Fruit fly (Drosophila melanogaster) whole organism, pupa: ENCODE data around the gene CG13010.

Experiments used
- CG10348 ChIP-seq: fragments of 200-800 bp; sonication (Bioruptor generic); IDR thresholded peaks from 2 replicates; pipeline ENCODE4 v1.3.6; 2022; ENCODE audit warnings: missing biosample characterization, missing genetic modification characterization
- CG12605 ChIP-seq: fragments of 200-800 bp; sonication (Bioruptor generic); IDR thresholded peaks from 2 replicates; pipeline ENCODE4 v1.3.6; 2022; ENCODE audit warnings: missing biosample characterization, missing genetic modification characterization
- CG13204 ChIP-seq: fragments of 200-800 bp; sonication (Bioruptor generic); optimal IDR thresholded peaks from 2 replicates; lab custom pipeline; 2018; ENCODE audit warnings: missing biosample characterization, mild to moderate bottlenecking, missing genetic modification characterization, moderate library complexity
- CG14655 ChIP-seq: fragments of 200-800 bp; sonication (Bioruptor generic); optimal IDR thresholded peaks from 3 replicates; lab custom pipeline; 2017; ENCODE audit warnings: mild to moderate bottlenecking, missing biosample characterization, missing genetic modification reagents, missing genetic modification characterization
- CG15710 ChIP-seq: fragments of 200-800 bp; sonication (Bioruptor generic); optimal IDR thresholded peaks from 2 replicates; lab custom pipeline; 2018; ENCODE audit warnings: missing biosample characterization, mild to moderate bottlenecking, missing genetic modification characterization, moderate library complexity
- CG17806 ChIP-seq: fragments of 200-800 bp; sonication (Bioruptor generic); optimal IDR thresholded peaks from 2 replicates; lab custom pipeline; 2018; ENCODE audit warnings: missing biosample characterization, mild to moderate bottlenecking, missing genetic modification characterization, moderate library complexity
- CG32121 ChIP-seq: fragments of 200-800 bp; sonication (Bioruptor generic); IDR thresholded peaks from 2 replicates; pipeline ENCODE4 v1.3.6; 2022; ENCODE audit warnings: missing biosample characterization, missing genetic modification characterization
- CG34367 ChIP-seq: fragments of 200-800 bp; sonication (Bioruptor generic); optimal IDR thresholded peaks from 2 replicates; lab custom pipeline; 2018; ENCODE audit warnings: missing biosample characterization, mild to moderate bottlenecking, missing genetic modification characterization
- CG4496 ChIP-seq: fragments of 200-800 bp; sonication (Bioruptor generic); IDR thresholded peaks from 3 replicates; pipeline ENCODE4 v1.3.6; 2022; ENCODE audit warnings: missing biosample characterization, missing genetic modification characterization
- CG8159 ChIP-seq: fragments of 200-800 bp; sonication (Bioruptor generic); optimal IDR thresholded peaks from 3 replicates; lab custom pipeline; 2018; ENCODE audit warnings: missing biosample characterization, mild to moderate bottlenecking, missing genetic modification characterization, moderate library complexity
- CG8301 ChIP-seq: fragments of 200-800 bp; sonication (Bioruptor generic); optimal IDR thresholded peaks from 2 replicates; lab custom pipeline; 2018; ENCODE audit warnings: missing biosample characterization, mild to moderate bottlenecking, missing genetic modification characterization
- CG9948 ChIP-seq: fragments of 200-800 bp; sonication (Bioruptor generic); optimal IDR thresholded peaks from 2 replicates; lab custom pipeline; 2018; ENCODE audit warnings: missing biosample characterization, mild to moderate bottlenecking, missing genetic modification characterization, moderate library complexity
- D1 ChIP-seq: fragments of 200-800 bp; sonication (Bioruptor generic); optimal IDR thresholded peaks from 2 replicates; lab custom pipeline; 2018; ENCODE audit warnings: missing biosample characterization, mild to moderate bottlenecking, missing genetic modification characterization, moderate library complexity
- EcR ChIP-seq: fragments of 200-800 bp; sonication (Bioruptor generic); optimal IDR thresholded peaks from 3 replicates; lab custom pipeline; 2019; ENCODE audit warnings: missing biosample characterization, missing genetic modification characterization, mild to moderate bottlenecking, moderate library complexity, missing genetic modification reagents
- Ets98B ChIP-seq: fragments of 200-800 bp; sonication (Bioruptor generic); IDR thresholded peaks from 2 replicates; pipeline ENCODE4 v1.3.6; 2022; ENCODE audit warnings: missing biosample characterization, missing genetic modification characterization
- Pif1A ChIP-seq: fragments of 200-800 bp; sonication (Bioruptor generic); optimal IDR thresholded peaks from 3 replicates; lab custom pipeline; 2016; ENCODE audit warnings: missing biosample characterization, missing genetic modification characterization
- Pif1B ChIP-seq: fragments of 200-800 bp; sonication (Bioruptor generic); optimal IDR thresholded peaks from 3 replicates; lab custom pipeline; 2016; ENCODE audit warnings: missing biosample characterization, missing genetic modification characterization
- Snoo ChIP-seq: fragments of 200-800 bp; sonication (Bioruptor generic); optimal IDR thresholded peaks from 3 replicates; lab custom pipeline; 2017; ENCODE audit warnings: missing biosample characterization, mild to moderate bottlenecking, missing genetic modification characterization, inconsistent platforms
- fd96Ca ChIP-seq: fragments of 200-800 bp; sonication (Bioruptor generic); IDR thresholded peaks from 3 replicates; pipeline ENCODE4 v1.3.6; 2022; ENCODE audit warnings: missing biosample characterization, missing genetic modification characterization
- gl ChIP-seq: fragments of 200-800 bp; sonication (Bioruptor generic); optimal IDR thresholded peaks from 2 replicates; lab custom pipeline; 2018; ENCODE audit warnings: missing biosample characterization, mild to moderate bottlenecking, missing genetic modification characterization
- rn ChIP-seq: fragments of 200-800 bp; sonication (Bioruptor generic); IDR thresholded peaks from 2 replicates; pipeline ENCODE4 v1.3.6; 2022; ENCODE audit warnings: missing biosample characterization, missing genetic modification characterization

CG13010 gene

dm6 chrX:16640260-16641100 lies 38.3 kb downstream of the CG13010 start, which contains the start of the genes SNRPG and mthl1:
Gene SNRPG, minus strand, starts transcription at chrX:16640419.
Gene mthl1, plus strand, starts transcription at chrX:16640968.
- TF ChIP-seq Snoo (tag; lab: Kevin White, UChicago) (no peak), Ets98B (GFP tag; lab: Robert Waterston, UW) (peak; percentile 92), EcR (GFP tag; lab: Kevin White, UChicago) (peak; percentile 18), CG34367 (tag; lab: Kevin White, UChicago) (peak; percentile 71), CG8159 (tag; lab: Kevin White, UChicago) (peak; percentile 71), Pif1A (peak; percentile 72), CG8301 (tag; lab: Kevin White, UChicago) (peak; percentile 72), CG10348 (GFP tag; lab: Robert Waterston, UW) (peak; percentile 74), rn (GFP tag; lab: Robert Waterston, UW) (peak; percentile 88), CG12605 (peak; percentile 83), fd96Ca (GFP tag; lab: Robert Waterston, UW) (peak; percentile 91), CG32121 (GFP tag; lab: Robert Waterston, UW) (peak; percentile 90), CG15710 (tag; lab: Kevin White, UChicago) (peak; percentile 79), gl (tag; lab: Kevin White, UChicago) (no peak), CG14655 (GFP tag; lab: Kevin White, UChicago) (peak; percentile 83), CG9948 (peak; percentile 71), Pif1B (GFP tag; lab: Kevin White, UChicago) (peak; percentile 38), CG13204 (GFP tag; lab: Kevin White, UChicago) (no peak), D1 (tag; lab: Kevin White, UChicago) (no peak), CG4496 (peak; percentile 98), CG17806 (tag; lab: Kevin White, UChicago) (peak; percentile 79)

DNA sequence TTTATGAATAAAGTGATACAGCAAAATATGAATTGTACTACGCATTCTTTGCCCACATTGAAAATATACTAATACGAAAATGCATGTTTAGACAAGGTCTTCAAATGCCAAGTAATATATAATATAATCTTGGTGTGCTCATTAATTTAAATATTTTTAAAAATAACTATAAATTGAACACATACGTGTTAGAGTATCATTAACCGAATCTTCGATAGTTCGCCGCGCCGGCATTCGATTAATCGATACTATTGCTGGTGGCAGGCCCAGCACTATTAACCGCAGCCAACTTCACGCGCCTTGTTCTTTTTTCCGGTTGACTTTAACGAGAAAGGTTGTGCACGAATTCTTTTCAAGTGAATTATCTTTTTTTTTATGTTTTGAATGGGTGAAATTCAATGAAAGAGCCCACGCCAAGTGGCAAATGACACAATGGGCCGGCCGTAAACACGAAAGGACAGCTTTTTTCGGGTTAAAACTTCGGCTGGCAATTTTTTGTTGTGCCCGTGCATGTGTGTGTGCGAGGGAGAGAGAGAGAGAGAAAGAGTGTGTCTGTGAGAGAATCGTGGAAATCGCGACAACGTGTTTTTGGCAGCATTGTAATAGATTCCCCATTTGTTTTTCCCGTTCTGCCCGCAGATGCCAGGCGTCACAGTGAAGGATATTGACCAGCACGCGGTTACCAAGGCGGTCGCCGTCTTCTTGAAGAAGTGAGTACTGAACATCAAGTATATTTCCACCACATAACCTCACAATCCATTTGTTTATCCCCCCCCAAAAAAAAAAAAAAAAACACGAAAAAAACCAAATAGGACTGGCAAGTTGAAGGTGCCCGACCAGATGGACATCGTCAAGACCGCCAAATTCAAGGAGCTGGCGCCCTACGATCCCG lies 40.9 kb downstream of the CG13010 start, which contains the start of gene RpS19a:
RpS19a (plus strand) TSS at position 301 of the 892 bp plus-strand sequence.
- TF ChIP-seq CG8159 (tag; lab: Kevin White, UChicago) (peak; percentile 46), fd96Ca (GFP tag; lab: Robert Waterston, UW) (no peak; the same call in 2 of the 3 replicates), CG34367 (tag; lab: Kevin White, UChicago) (peak; percentile 70), Pif1A (peak; percentile 64), CG10348 (GFP tag; lab: Robert Waterston, UW) (no peak), CG12605 (0 out of 2 replicates have a peak, but pooled peaks have one; percentile 35), CG32121 (GFP tag; lab: Robert Waterston, UW) (no peak), CG9948 (peak; percentile 14), CG14655 (GFP tag; lab: Kevin White, UChicago) (peak; percentile 54), Snoo (tag; lab: Kevin White, UChicago) (peak; percentile 83), CG17806 (tag; lab: Kevin White, UChicago) (no peak), Pif1B (GFP tag; lab: Kevin White, UChicago) (peak; percentile 65), gl (tag; lab: Kevin White, UChicago) (peak; percentile 41), EcR (GFP tag; lab: Kevin White, UChicago) (no peak), CG15710 (tag; lab: Kevin White, UChicago) (peak; percentile 38), CG8301 (tag; lab: Kevin White, UChicago) (peak; percentile 15), rn (GFP tag; lab: Robert Waterston, UW) (peak; percentile 57), D1 (tag; lab: Kevin White, UChicago) (no peak), Ets98B (GFP tag; lab: Robert Waterston, UW) (peak; percentile 24), CG13204 (GFP tag; lab: Kevin White, UChicago) (peak; percentile 59), CG4496 (peak; percentile 85)

DNA sequence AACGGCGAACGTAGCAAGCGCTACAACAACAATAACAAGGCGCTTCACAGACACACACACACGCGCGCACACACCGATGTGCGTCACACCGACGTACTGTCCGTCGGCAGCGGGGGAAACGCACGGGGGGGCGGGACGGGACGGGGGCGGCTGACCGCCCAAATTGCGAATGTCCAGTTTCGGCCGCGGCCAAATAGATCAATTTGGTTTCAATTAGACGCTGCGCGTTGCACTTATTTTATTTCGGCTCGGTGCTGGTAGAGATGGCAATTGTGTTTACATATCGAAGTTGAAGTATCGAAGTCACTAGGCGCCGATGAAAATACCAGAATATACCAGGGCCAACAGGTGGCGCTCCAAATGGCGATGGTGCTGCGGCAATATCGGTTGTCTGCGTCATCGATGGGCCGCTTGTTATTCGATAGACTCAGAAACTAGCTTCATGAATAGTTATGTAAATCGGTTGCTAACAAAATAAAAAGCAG lies 41.6 kb downstream of the CG13010 start, which contains the start of gene Rok:
Rok (minus strand) TSS at position 309 of the 485 bp plus-strand sequence.
- TF ChIP-seq Pif1A (no peak), CG13204 (GFP tag; lab: Kevin White, UChicago) (peak; percentile 41), CG8159 (tag; lab: Kevin White, UChicago) (no peak), EcR (GFP tag; lab: Kevin White, UChicago) (peak; percentile 22), CG17806 (tag; lab: Kevin White, UChicago) (no peak), CG32121 (GFP tag; lab: Robert Waterston, UW) (no peak), fd96Ca (GFP tag; lab: Robert Waterston, UW) (no peak), Pif1B (GFP tag; lab: Kevin White, UChicago) (no peak)
- TF ChIP-seq, all 21 proteins: peak for 2

DNA sequence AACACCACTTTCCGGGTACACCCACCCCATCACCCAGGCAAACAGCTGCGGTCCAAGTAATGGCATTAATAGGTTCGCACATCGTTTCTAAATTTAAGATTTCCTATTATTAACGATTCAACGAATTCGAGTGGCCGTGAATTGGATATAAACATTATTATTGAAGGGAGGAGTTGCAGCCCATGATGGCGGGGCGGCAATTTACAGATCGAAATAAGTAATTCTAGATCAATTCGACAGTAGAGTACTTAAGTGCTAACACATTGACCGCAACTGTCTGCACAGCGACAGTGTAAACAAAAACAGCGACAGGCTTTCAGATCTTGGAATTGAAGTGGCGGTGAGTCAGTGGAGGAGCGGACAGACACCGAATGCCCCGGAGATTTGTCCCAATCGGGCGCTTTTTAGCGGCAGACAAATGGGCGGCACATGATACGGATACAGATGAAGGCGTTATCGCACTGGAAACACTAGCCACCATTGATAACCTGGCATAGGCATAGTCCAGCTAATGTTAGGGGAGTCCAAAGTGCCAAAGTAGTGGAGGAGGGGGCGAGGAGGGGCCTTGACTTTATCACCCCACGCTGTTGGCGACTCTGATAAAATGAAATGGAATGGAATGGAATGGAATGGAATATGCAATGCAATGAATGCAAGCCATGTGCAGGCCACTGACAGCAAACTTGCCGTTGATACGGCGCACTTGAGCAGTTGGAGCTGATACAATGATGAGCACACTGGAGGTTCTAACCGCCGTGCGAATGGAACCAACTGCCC lies 45.4 kb downstream of the CG13010 start:
- TF ChIP-seq D1 (tag; lab: Kevin White, UChicago), result no peak
- TF ChIP-seq CG13204 (GFP tag; lab: Kevin White, UChicago), result peak; percentile 41
- no peak for TF ChIP-seq CG10348 (GFP tag; lab: Robert Waterston, UW)
- no peak for TF ChIP-seq Snoo (tag; lab: Kevin White, UChicago)
- TF ChIP-seq CG4496, result peak; percentile 65; the same call in 2 of the 3 replicates
- peak; percentile 63 for TF ChIP-seq gl (tag; lab: Kevin White, UChicago)
- TF ChIP-seq Pif1A, result no peak
- peak; percentile 65 for TF ChIP-seq CG32121 (GFP tag; lab: Robert Waterston, UW)
- TF ChIP-seq Ets98B (GFP tag; lab: Robert Waterston, UW), result peak; percentile 30; the same call in 1 of the 2 replicates
- TF ChIP-seq CG8159 (tag; lab: Kevin White, UChicago), result peak; percentile 21
- no peak for TF ChIP-seq CG9948
- TF ChIP-seq CG17806 (tag; lab: Kevin White, UChicago), result no peak
- peak; percentile 34; the same call in 1 of the 2 replicates for TF ChIP-seq CG12605
- TF ChIP-seq fd96Ca (GFP tag; lab: Robert Waterston, UW), result peak; percentile 66; the same call in 2 of the 3 replicates
- no peak for TF ChIP-seq CG34367 (tag; lab: Kevin White, UChicago)
- peak; percentile 71 for TF ChIP-seq CG14655 (GFP tag; lab: Kevin White, UChicago)
- no peak for TF ChIP-seq Pif1B (GFP tag; lab: Kevin White, UChicago)
- peak; percentile 2; the same call in 1 of the 2 replicates for TF ChIP-seq rn (GFP tag; lab: Robert Waterston, UW)
- TF ChIP-seq CG15710 (tag; lab: Kevin White, UChicago), result peak; percentile 8
- TF ChIP-seq CG8301 (tag; lab: Kevin White, UChicago), result peak; percentile 10
- TF ChIP-seq EcR (GFP tag; lab: Kevin White, UChicago), result peak; percentile 32
